Fruit fly (Drosophila melanogaster) whole organism, prepupa: ENCODE results near the gene CG12362.

Experiments
- Blimp-1 ChIP-seq: fragments of 200-800 bp; sonication (Bioruptor generic); optimal IDR thresholded peaks from 3 replicates; lab custom pipeline; 2017; ENCODE audit warnings: missing biosample characterization, missing genetic modification characterization, mild to moderate bottlenecking, moderate library complexity, missing genetic modification reagents
- CG10631 ChIP-seq: fragments of 200-800 bp; sonication (Bioruptor generic); optimal IDR thresholded peaks from 2 replicates; lab custom pipeline; 2016; ENCODE audit warnings: missing biosample characterization, missing genetic modification characterization
- CG10669 ChIP-seq: fragments of 200-800 bp; sonication (Bioruptor generic); optimal IDR thresholded peaks from 3 replicates; lab custom pipeline; 2018; ENCODE audit warnings: missing biosample characterization, mild to moderate bottlenecking, missing genetic modification characterization, moderate library complexity
- CG11762 ChIP-seq: fragments of 200-800 bp; sonication (Bioruptor generic); optimal IDR thresholded peaks from 3 replicates; lab custom pipeline; 2016; ENCODE audit warnings: missing biosample characterization, missing genetic modification characterization; ENCODE audit not compliant: insufficient read depth
- CG11902 ChIP-seq: fragments of 200-800 bp; sonication (Bioruptor generic); optimal IDR thresholded peaks from 3 replicates; lab custom pipeline; 2016; ENCODE audit warnings: missing biosample characterization, missing genetic modification characterization
- CG1621 ChIP-seq: fragments of 200-800 bp; sonication (Bioruptor generic); optimal IDR thresholded peaks from 3 replicates; lab custom pipeline; 2018; ENCODE audit warnings: missing biosample characterization, mild to moderate bottlenecking, missing genetic modification characterization
- CG16779 ChIP-seq: fragments of 200-800 bp; sonication (Bioruptor generic); optimal IDR thresholded peaks from 3 replicates; lab custom pipeline; 2017; ENCODE audit warnings: missing biosample characterization, mild to moderate bottlenecking, missing genetic modification characterization
- CG3032 ChIP-seq: fragments of 200-800 bp; optimal IDR thresholded peaks from 2 replicates; lab custom pipeline; 2019; ENCODE audit warnings: missing biosample characterization, mild to moderate bottlenecking, missing genetic modification characterization, moderate library complexity
- CG31627 ChIP-seq: fragments of 200-800 bp; sonication (Bioruptor generic); optimal IDR thresholded peaks from 3 replicates; lab custom pipeline; 2016; ENCODE audit warnings: missing biosample characterization, missing genetic modification characterization
- CG32006 ChIP-seq: fragments of 200-800 bp; sonication (Bioruptor generic); optimal IDR thresholded peaks from 3 replicates; lab custom pipeline; 2017; ENCODE audit warnings: missing biosample characterization, mild to moderate bottlenecking, missing genetic modification characterization
- CG34406 ChIP-seq: fragments of 200-800 bp; sonication (Bioruptor generic); optimal IDR thresholded peaks from 3 replicates; lab custom pipeline; 2016; ENCODE audit warnings: missing biosample characterization, missing genetic modification characterization
- CG3919 ChIP-seq: fragments of 200-800 bp; sonication (Bioruptor generic); optimal IDR thresholded peaks from 3 replicates; lab custom pipeline; 2016; ENCODE audit warnings: missing biosample characterization, missing genetic modification characterization
- CG4318 ChIP-seq: fragments of 200-800 bp; sonication (Bioruptor generic); optimal IDR thresholded peaks from 3 replicates; lab custom pipeline; 2017; ENCODE audit warnings: missing biosample characterization, mild to moderate bottlenecking, missing genetic modification characterization
- CG6163 ChIP-seq: fragments of 200-800 bp; sonication (Bioruptor generic); IDR thresholded peaks from 3 replicates; pipeline ENCODE4 v1.3.6; 2022; ENCODE audit warnings: missing biosample characterization, missing genetic modification characterization
- CG6276 ChIP-seq: fragments of 200-800 bp; sonication (Bioruptor generic); optimal IDR thresholded peaks from 2 replicates; lab custom pipeline; 2017; ENCODE audit warnings: missing biosample characterization, mild to moderate bottlenecking, missing genetic modification characterization
- CG6792 ChIP-seq: fragments of 200-800 bp; sonication (Bioruptor generic); optimal IDR thresholded peaks from 3 replicates; lab custom pipeline; 2016; ENCODE audit warnings: missing biosample characterization, missing genetic modification characterization
- CG6808 ChIP-seq: fragments of 200-800 bp; sonication (Bioruptor generic); optimal IDR thresholded peaks from 3 replicates; lab custom pipeline; 2017; ENCODE audit warnings: missing biosample characterization, missing genetic modification characterization, mild to moderate bottlenecking, moderate library complexity, missing genetic modification reagents
- CG6854 ChIP-seq: fragments of 200-800 bp; sonication (Bioruptor generic); optimal IDR thresholded peaks from 2 replicates; lab custom pipeline; 2017; ENCODE audit warnings: missing biosample characterization, mild to moderate bottlenecking, missing genetic modification characterization
- CG8119 ChIP-seq: fragments of 200-800 bp; sonication (Bioruptor generic); IDR thresholded peaks from 3 replicates; pipeline ENCODE4 v1.3.6; 2022; ENCODE audit warnings: missing biosample characterization, missing genetic modification characterization
- CG8319 ChIP-seq: fragments of 200-800 bp; sonication (Bioruptor generic); optimal IDR thresholded peaks from 3 replicates; lab custom pipeline; 2016; ENCODE audit warnings: missing biosample characterization, missing genetic modification characterization
- CG8632 ChIP-seq: fragments of 200-800 bp; sonication (Bioruptor generic); optimal IDR thresholded peaks from 3 replicates; lab custom pipeline; 2016; ENCODE audit warnings: missing biosample characterization, missing genetic modification characterization
- CG9139 ChIP-seq: fragments of 200-800 bp; sonication (Bioruptor generic); optimal IDR thresholded peaks from 3 replicates; lab custom pipeline; 2017; ENCODE audit warnings: missing biosample characterization, mild to moderate bottlenecking, missing genetic modification characterization
- Eip78C ChIP-seq: fragments of 200-800 bp; sonication (Bioruptor generic); peaks from one replicate; lab custom pipeline; 2016; ENCODE audit warnings: missing biosample characterization, missing genetic modification characterization
- Eip93F ChIP-seq: fragments of 200-800 bp; sonication (Bioruptor generic); optimal IDR thresholded peaks from 2 replicates; lab custom pipeline; 2016; ENCODE audit warnings: missing biosample characterization, mild to moderate bottlenecking, missing genetic modification characterization
- Ets21C ChIP-seq: fragments of 200-800 bp; sonication (Bioruptor generic); optimal IDR thresholded peaks from 3 replicates; lab custom pipeline; 2016; ENCODE audit warnings: missing biosample characterization, missing genetic modification characterization
- Ets96B ChIP-seq: fragments of 200-800 bp; optimal IDR thresholded peaks from 2 replicates; lab custom pipeline; 2019; ENCODE audit warnings: missing biosample characterization, mild to moderate bottlenecking, missing genetic modification characterization, moderate library complexity
- Gug ChIP-seq: fragments of 200-800 bp; sonication (Bioruptor generic); IDR thresholded peaks from 2 replicates; pipeline ENCODE4 v1.3.6; 2022; ENCODE audit warnings: missing biosample characterization, missing genetic modification characterization
- Hr38 ChIP-seq: sonication (Bioruptor generic); optimal IDR thresholded peaks from 2 replicates; lab custom pipeline; 2016; ENCODE audit warnings: missing biosample characterization, missing genetic modification characterization
- Hr39 ChIP-seq: fragments of 200-800 bp; sonication (Bioruptor generic); optimal IDR thresholded peaks from 2 replicates; lab custom pipeline; 2016; ENCODE audit warnings: missing biosample characterization, missing genetic modification characterization
- Hr4 ChIP-seq: fragments of 200-800 bp; sonication (Bioruptor generic); optimal IDR thresholded peaks from 3 replicates; lab custom pipeline; 2016; ENCODE audit warnings: missing biosample characterization, missing genetic modification characterization
- Lpt ChIP-seq: fragments of 200-800 bp; sonication (Bioruptor generic); optimal IDR thresholded peaks from 3 replicates; lab custom pipeline; 2016; ENCODE audit warnings: missing biosample characterization, missing genetic modification characterization
- OdsH ChIP-seq: fragments of 200-800 bp; sonication (Bioruptor generic); optimal IDR thresholded peaks from 3 replicates; lab custom pipeline; 2016; ENCODE audit warnings: missing biosample characterization, missing genetic modification characterization
- Smox ChIP-seq: fragments of 200-800 bp; sonication (Bioruptor generic); optimal IDR thresholded peaks from 3 replicates; lab custom pipeline; 2016; ENCODE audit warnings: missing biosample characterization, missing genetic modification characterization
- Sox102F ChIP-seq: fragments of 200-800 bp; sonication (Bioruptor generic); optimal IDR thresholded peaks from 2 replicates; lab custom pipeline; 2016; ENCODE audit warnings: missing biosample characterization, mild to moderate bottlenecking, missing genetic modification characterization
- Sox14 ChIP-seq: fragments of 200-800 bp; sonication (Bioruptor generic); optimal IDR thresholded peaks from 3 replicates; lab custom pipeline; 2016; ENCODE audit warnings: missing biosample characterization, missing genetic modification characterization
- Sox15 ChIP-seq: fragments of 200-800 bp; sonication (Bioruptor generic); optimal IDR thresholded peaks from 3 replicates; lab custom pipeline; 2016; ENCODE audit warnings: missing biosample characterization, missing genetic modification characterization
- achi ChIP-seq: fragments of 200-800 bp; sonication (Bioruptor generic); optimal IDR thresholded peaks from 3 replicates; lab custom pipeline; 2016; ENCODE audit warnings: missing biosample characterization, missing genetic modification characterization
- acj6 ChIP-seq: fragments of 200-800 bp; sonication (Bioruptor generic); optimal IDR thresholded peaks from 3 replicates; lab custom pipeline; 2016; ENCODE audit warnings: missing biosample characterization, missing genetic modification characterization
- dac ChIP-seq: fragments of 200-800 bp; sonication (Bioruptor generic); optimal IDR thresholded peaks from 2 replicates; lab custom pipeline; 2017; ENCODE audit warnings: missing biosample characterization, mild to moderate bottlenecking, missing genetic modification characterization
- dsx ChIP-seq: fragments of 200-800 bp; optimal IDR thresholded peaks from 3 replicates; lab custom pipeline; 2019; ENCODE audit warnings: missing biosample characterization, mild to moderate bottlenecking, missing genetic modification characterization, moderate library complexity; ENCODE audit not compliant: poor library complexity, severe bottlenecking
- eg ChIP-seq: fragments of 200-800 bp; sonication (Bioruptor generic); IDR thresholded peaks from 3 replicates; pipeline ENCODE4 v1.3.6; 2022; ENCODE audit warnings: missing biosample characterization, missing genetic modification characterization
- esn ChIP-seq: fragments of 200-800 bp; sonication (Bioruptor generic); optimal IDR thresholded peaks from 2 replicates; lab custom pipeline; 2016; ENCODE audit warnings: missing biosample characterization, mild to moderate bottlenecking, missing genetic modification characterization, moderate library complexity
- fd59A ChIP-seq: fragments of 200-800 bp; sonication (Bioruptor generic); optimal IDR thresholded peaks from 2 replicates; lab custom pipeline; 2017; ENCODE audit warnings: missing biosample characterization, mild to moderate bottlenecking, missing genetic modification characterization, missing genetic modification reagents
- fd85E ChIP-seq: fragments of 200-800 bp; sonication (Bioruptor generic); optimal IDR thresholded peaks from 3 replicates; lab custom pipeline; 2016; ENCODE audit warnings: missing biosample characterization, missing genetic modification characterization
- fkh ChIP-seq: fragments of 200-800 bp; sonication (Bioruptor generic); optimal IDR thresholded peaks from 3 replicates; lab custom pipeline; 2017; ENCODE audit warnings: missing biosample characterization, mild to moderate bottlenecking, missing genetic modification characterization, moderate library complexity
- lz ChIP-seq: fragments of 200-800 bp; sonication (Bioruptor generic); optimal IDR thresholded peaks from 3 replicates; lab custom pipeline; 2016; ENCODE audit warnings: missing biosample characterization, missing genetic modification characterization
- net ChIP-seq: fragments of 200-800 bp; sonication (Bioruptor generic); optimal IDR thresholded peaks from 3 replicates; lab custom pipeline; 2016; ENCODE audit warnings: missing biosample characterization, missing genetic modification characterization
- pdm3 ChIP-seq: fragments of 200-800 bp; sonication (Bioruptor generic); optimal IDR thresholded peaks from 3 replicates; lab custom pipeline; 2016; ENCODE audit warnings: missing biosample characterization, missing genetic modification characterization
- salr ChIP-seq, 2 experiments: fragments of 200-800 bp; sonication (Bioruptor generic); optimal IDR thresholded peaks; 3 replicates each; lab custom pipeline; 2016 to 2018; ENCODE audit warnings: missing biosample characterization in 2 of 2, missing genetic modification characterization in 2 of 2, mild to moderate bottlenecking in 1 of 2
- spab ChIP-seq: fragments of 200-800 bp; sonication (Bioruptor generic); optimal IDR thresholded peaks from 2 replicates; lab custom pipeline; 2017; ENCODE audit warnings: missing biosample characterization, mild to moderate bottlenecking, missing genetic modification characterization, missing genetic modification reagents
- ss ChIP-seq, 2 experiments: fragments of 200-800 bp; sonication (Bioruptor generic); optimal IDR thresholded peaks; 2 replicates in 1 of 2; 3 replicates in 1 of 2; lab custom pipeline; 2017 to 2018; ENCODE audit warnings: mild to moderate bottlenecking in 2 of 2, missing biosample characterization in 2 of 2, missing genetic modification characterization in 2 of 2, moderate library complexity in 1 of 2
- topi ChIP-seq: fragments of 200-800 bp; sonication (Bioruptor generic); optimal IDR thresholded peaks from 3 replicates; lab custom pipeline; 2016; ENCODE audit warnings: missing biosample characterization, missing genetic modification characterization
- vri ChIP-seq: fragments of 200-800 bp; sonication (Bioruptor generic); optimal IDR thresholded peaks from 3 replicates; lab custom pipeline; 2016; ENCODE audit warnings: missing biosample characterization, mild to moderate bottlenecking, missing genetic modification characterization

CG12362 gene

dm6 chr3L:10376670-10377069, 35.9 kb upstream of the CG12362 start:
- TF ChIP-seq topi (peak; percentile 3), CG3919 (GFP tag; lab: Kevin White, UChicago) (peak; percentile 40), CG8119 (GFP tag; lab: Robert Waterston, UW) (peak; percentile 88), spab (GFP tag; lab: Kevin White, UChicago) (peak; percentile 9), CG8632 (GFP tag; lab: Kevin White, UChicago) (no peak), fkh (no peak), OdsH (GFP tag; lab: Kevin White, UChicago) (no peak), CG6276 (peak; percentile 86), salr (GFP tag; optimal IDR thresholded peaks at IDR 0.05; lab: Kevin White, UChicago) (peak in 1 of 2 experiments; percentile 30), esn (GFP tag; lab: Kevin White, UChicago) (no peak), CG4318 (GFP tag; lab: Kevin White, UChicago) (peak; percentile 67), Sox102F (no peak), vri (GFP tag; lab: Kevin White, UChicago) (no peak), CG9139 (no peak), dsx (GFP tag; lab: Kevin White, UChicago) (no peak), Hr39 (GFP tag; lab: Kevin White, UChicago) (no peak), dac (peak; percentile 66), lz (GFP tag; lab: Kevin White, UChicago) (no peak), achi (peak; percentile 38), Hr38 (GFP tag; lab: Kevin White, UChicago) (no peak), Gug (GFP tag; lab: Robert Waterston, UW) (peak; percentile 62), CG6854 (GFP tag; lab: Kevin White, UChicago) (no peak), ss (GFP tag; optimal IDR thresholded peaks at IDR 0.05; lab: Kevin White, UChicago) (no peak), Hr4 (GFP tag; lab: Kevin White, UChicago) (peak; percentile 66), CG8319 (GFP tag; lab: Kevin White, UChicago) (no peak), CG10669 (GFP tag; lab: Kevin White, UChicago) (peak; percentile 1), CG6792 (GFP tag; lab: Kevin White, UChicago) (no peak), pdm3 (peak; percentile 7), Sox14 (GFP tag; lab: Kevin White, UChicago) (no peak), acj6 (no peak), Eip78C (GFP tag; lab: Kevin White, UChicago) (peak; percentile 75), CG1621 (tag; lab: Kevin White, UChicago) (no peak), CG11902 (no peak), Ets96B (tag; lab: Kevin White, UChicago) (peak; percentile 8), fd85E (GFP tag; lab: Kevin White, UChicago) (no peak), CG32006 (GFP tag; lab: Kevin White, UChicago) (peak; percentile 83), fd59A (GFP tag; lab: Kevin White, UChicago) (no peak), Blimp-1 (GFP tag; lab: Kevin White, UChicago) (no peak), CG6163 (peak; percentile 85), CG3032 (tag; lab: Kevin White, UChicago) (no peak), Eip93F (GFP tag; lab: Kevin White, UChicago) (no peak), Smox (no peak), Lpt (GFP tag; lab: Kevin White, UChicago) (peak; percentile 75), Sox15 (GFP tag; lab: Kevin White, UChicago) (no peak), CG10631 (GFP tag; lab: Kevin White, UChicago) (peak; percentile 42), eg (GFP tag; lab: Robert Waterston, UW) (peak; percentile 92), CG11762 (no peak), CG34406 (GFP tag; lab: Kevin White, UChicago) (no peak), Ets21C (no peak), CG16779 (no peak), net (GFP tag; lab: Kevin White, UChicago) (no peak), CG31627 (GFP tag; lab: Kevin White, UChicago) (no peak), CG6808 (GFP tag; lab: Kevin White, UChicago) (no peak)
